Worm (Caenorhabditis elegans) whole organism, mixed stage, embryonic: ENCODE data around the gene T20G5.13.
"Not testable (repeated sequence)": the region's sequence is repeated elsewhere in the genome, so short reads cannot be mapped to it uniquely, and the experiment has no call there.

Experiments
- M03D4.4 ChIP-seq: sonication (generic microtip); optimal IDR thresholded peaks from 2 replicates; lab custom pipeline; 2017; ENCODE audit warnings: mild to moderate bottlenecking, missing genetic modification characterization, missing compliant biosample characterization
- bed-3 ChIP-seq: fragments of 200-800 bp; sonication (Bioruptor generic); optimal IDR thresholded peaks from 3 replicates; lab custom pipeline; 2018; ENCODE audit warnings: mild to moderate bottlenecking, missing genetic modification characterization, moderate library complexity, missing compliant biosample characterization
- blmp-1 ChIP-seq: fragments of 150-350 bp; optimal IDR thresholded peaks from 2 replicates; lab custom pipeline; 2014; ENCODE audit warnings: missing biosample characterization, missing genetic modification characterization
- ceh-39 ChIP-seq: fragments of 150-350 bp; optimal IDR thresholded peaks from 2 replicates; lab custom pipeline; 2014; ENCODE audit warnings: missing biosample characterization, missing genetic modification characterization
- ceh-43 ChIP-seq: fragments of 200-800 bp; sonication (Bioruptor generic); optimal IDR thresholded peaks from 2 replicates; lab custom pipeline; 2018; ENCODE audit warnings: mild to moderate bottlenecking, missing genetic modification characterization, moderate library complexity, missing compliant biosample characterization
- ceh-83 ChIP-seq: fragments of 200-800 bp; sonication (Bioruptor generic); optimal IDR thresholded peaks from 2 replicates; lab custom pipeline; 2018; ENCODE audit warnings: mild to moderate bottlenecking, missing genetic modification characterization, missing compliant biosample characterization
- ces-1 ChIP-seq: fragments of 150-350 bp; optimal IDR thresholded peaks from 2 replicates; lab custom pipeline; 2014; ENCODE audit warnings: missing biosample characterization, missing genetic modification reagents, missing genetic modification characterization
- cnd-1 ChIP-seq: fragments of 200-800 bp; sonication (Bioruptor generic); optimal IDR thresholded peaks from 2 replicates; lab custom pipeline; 2018; ENCODE audit warnings: mild to moderate bottlenecking, missing genetic modification characterization, missing compliant biosample characterization
- drap-1 ChIP-seq: fragments of 200-800 bp; sonication (Bioruptor generic); optimal IDR thresholded peaks from 3 replicates; lab custom pipeline; 2018; ENCODE audit warnings: mild to moderate bottlenecking, missing genetic modification characterization, missing compliant biosample characterization
- elt-1 ChIP-seq: sonication (generic microtip); optimal IDR thresholded peaks from 2 replicates; lab custom pipeline; 2017; ENCODE audit warnings: missing genetic modification characterization, mild to moderate bottlenecking, missing compliant biosample characterization, antibody characterized with exemption, moderate library complexity, borderline replicate concordance; ENCODE audit not compliant: insufficient read depth
- elt-3 ChIP-seq: fragments of 150-350 bp; optimal IDR thresholded peaks from 2 replicates; lab custom pipeline; 2014; ENCODE audit warnings: missing biosample characterization, missing genetic modification characterization
- flh-1 ChIP-seq: fragments of 200-800 bp; sonication (Bioruptor generic); optimal IDR thresholded peaks from 2 replicates; lab custom pipeline; 2018; ENCODE audit warnings: mild to moderate bottlenecking, missing genetic modification characterization, moderate library complexity, missing compliant biosample characterization
- ham-2 ChIP-seq: fragments of 200-800 bp; sonication (Bioruptor generic); optimal IDR thresholded peaks from 2 replicates; lab custom pipeline; 2018; ENCODE audit warnings: mild to moderate bottlenecking, missing genetic modification characterization, missing compliant biosample characterization
- hlh-1 ChIP-seq: fragments of 150-350 bp; optimal IDR thresholded peaks from 2 replicates; lab custom pipeline; 2014; ENCODE audit warnings: missing biosample characterization, missing genetic modification reagents, missing genetic modification characterization
- lin-13 ChIP-seq: fragments of 150-350 bp; optimal IDR thresholded peaks from 2 replicates; lab custom pipeline; 2014; ENCODE audit warnings: missing biosample characterization, missing genetic modification characterization
- lin-32 ChIP-seq: fragments of 200-800 bp; sonication (Bioruptor generic); optimal IDR thresholded peaks from 2 replicates; lab custom pipeline; 2018; ENCODE audit warnings: mild to moderate bottlenecking, missing genetic modification characterization, missing compliant biosample characterization
- lsy-2 ChIP-seq: fragments of 150-350 bp; optimal IDR thresholded peaks from 2 replicates; lab custom pipeline; 2014; ENCODE audit warnings: missing biosample characterization, missing genetic modification characterization
- mab-5 ChIP-seq: fragments of 150-350 bp; optimal IDR thresholded peaks from 2 replicates; lab custom pipeline; 2014; ENCODE audit warnings: missing biosample characterization, missing genetic modification characterization
- mep-1 ChIP-seq: fragments of 150-350 bp; optimal IDR thresholded peaks from 2 replicates; lab custom pipeline; 2017; ENCODE audit warnings: missing biosample characterization, missing genetic modification reagents, missing genetic modification characterization, inconsistent platforms
- mls-2 ChIP-seq: sonication (generic microtip); optimal IDR thresholded peaks from 2 replicates; lab custom pipeline; 2016; ENCODE audit warnings: mild to moderate bottlenecking, missing genetic modification characterization, moderate library complexity, missing compliant biosample characterization
- nhr-12 ChIP-seq: fragments of 150-350 bp; optimal IDR thresholded peaks from 2 replicates; lab custom pipeline; 2014; ENCODE audit warnings: missing biosample characterization, missing genetic modification characterization
- nhr-2 ChIP-seq: fragments of 150-350 bp; optimal IDR thresholded peaks from 2 replicates; lab custom pipeline; 2014; ENCODE audit warnings: missing biosample characterization, missing genetic modification characterization
- nhr-237 ChIP-seq: fragments of 150-350 bp; optimal IDR thresholded peaks from 2 replicates; lab custom pipeline; 2014; ENCODE audit warnings: missing biosample characterization, missing genetic modification characterization
- nhr-28 ChIP-seq: fragments of 150-350 bp; optimal IDR thresholded peaks from 2 replicates; lab custom pipeline; 2014; ENCODE audit warnings: missing biosample characterization, missing genetic modification characterization
- nhr-76 ChIP-seq: sonication (generic microtip); optimal IDR thresholded peaks from 2 replicates; lab custom pipeline; 2017; ENCODE audit warnings: missing biosample characterization, missing genetic modification characterization
- pha-4 ChIP-seq: fragments of 150-350 bp; optimal IDR thresholded peaks from 2 replicates; lab custom pipeline; 2018; ENCODE audit warnings: missing biosample characterization, missing genetic modification reagents, missing genetic modification characterization
- sem-2 ChIP-seq: fragments of 200-800 bp; sonication (Bioruptor generic); optimal IDR thresholded peaks from 2 replicates; lab custom pipeline; 2018; ENCODE audit warnings: mild to moderate bottlenecking, missing genetic modification characterization, missing compliant biosample characterization
- snpc-4 ChIP-seq: fragments of 150-350 bp; optimal IDR thresholded peaks from 2 replicates; lab custom pipeline; 2014; ENCODE audit warnings: missing biosample characterization, missing genetic modification characterization
- sptf-1 ChIP-seq: sonication (generic microtip); optimal IDR thresholded peaks from 2 replicates; lab custom pipeline; 2017; ENCODE audit warnings: mild to moderate bottlenecking, missing genetic modification characterization, moderate library complexity, missing compliant biosample characterization
- tbx-8 ChIP-seq: fragments of 200-800 bp; sonication (Bioruptor generic); optimal IDR thresholded peaks from 2 replicates; lab custom pipeline; 2018; ENCODE audit warnings: mild to moderate bottlenecking, missing genetic modification characterization, moderate library complexity, missing compliant biosample characterization
- unc-120 ChIP-seq: sonication (generic microtip); optimal IDR thresholded peaks from 2 replicates; lab custom pipeline; 2017; ENCODE audit warnings: missing genetic modification characterization, missing compliant biosample characterization; ENCODE audit not compliant: poor library complexity, severe bottlenecking
- unc-39 ChIP-seq: fragments of 150-350 bp; optimal IDR thresholded peaks from 2 replicates; lab custom pipeline; 2014; ENCODE audit warnings: missing biosample characterization, missing genetic modification characterization
- unc-62 ChIP-seq: fragments of 150-350 bp; optimal IDR thresholded peaks from 2 replicates; lab custom pipeline; 2014; ENCODE audit warnings: missing biosample characterization, missing genetic modification reagents, missing genetic modification characterization
- zip-8 ChIP-seq: fragments of 150-350 bp; optimal IDR thresholded peaks from 2 replicates; lab custom pipeline; 2014; ENCODE audit warnings: missing biosample characterization, missing genetic modification characterization
- ztf-11 ChIP-seq: fragments of 150-350 bp; optimal IDR thresholded peaks from 2 replicates; lab custom pipeline; 2014; ENCODE audit warnings: missing biosample characterization, missing genetic modification characterization

Gene T20G5.13

DNA sequence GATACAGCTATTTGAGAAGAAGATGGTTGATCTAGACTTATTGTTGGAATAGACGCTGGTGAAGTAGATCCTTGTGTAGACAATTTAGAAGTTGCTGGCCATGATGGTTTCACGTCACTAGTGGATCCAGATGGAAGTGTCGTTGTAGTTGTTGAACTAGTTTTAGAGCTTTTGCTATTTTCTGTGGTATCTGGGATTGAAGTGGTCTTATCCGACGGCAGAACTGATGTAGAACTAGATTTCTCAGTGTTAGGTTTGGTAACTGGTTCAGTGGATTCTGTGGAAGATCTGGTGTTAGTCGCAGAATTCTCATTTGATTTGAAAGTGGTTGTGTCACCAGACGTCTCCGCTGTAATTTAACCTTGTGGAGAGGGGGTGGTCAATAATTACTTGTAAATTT lies 30.5 kb upstream of the T20G5.13 start:
- TF ChIP-seq nhr-2 (no peak), blmp-1 (tag; lab: Kevin White, UChicago) (no peak), unc-120 (tag; lab: Kevin White, UChicago) (no peak), drap-1 (GFP tag; lab: Kevin White, UChicago) (no peak), elt-1 (no peak), mep-1 (no peak), ham-2 (GFP tag; lab: Kevin White, UChicago) (no peak), nhr-237 (tag; lab: Kevin White, UChicago) (no peak), nhr-76 (tag; lab: Kevin White, UChicago) (no peak), elt-3 (tag; lab: Kevin White, UChicago) (no peak), nhr-28 (no peak), lin-32 (GFP tag; lab: Kevin White, UChicago) (no peak), pha-4 (tag; lab: Kevin White, UChicago) (no peak), hlh-1 (tag; lab: Kevin White, UChicago) (no peak), cnd-1 (tag; lab: Kevin White, UChicago) (no peak), mab-5 (tag; lab: Kevin White, UChicago) (no peak)

- not testable (repeated sequence) for TF ChIP-seq bed-3, mep-1, ceh-39
Observed at ce11 chrIII:10221860-10222259, 20.7 kb upstream of the T20G5.13 start, which contains the start of gene Y70G10A.4. Gene Y70G10A.4 (plus strand): TSS chrIII:10222160.

DNA sequence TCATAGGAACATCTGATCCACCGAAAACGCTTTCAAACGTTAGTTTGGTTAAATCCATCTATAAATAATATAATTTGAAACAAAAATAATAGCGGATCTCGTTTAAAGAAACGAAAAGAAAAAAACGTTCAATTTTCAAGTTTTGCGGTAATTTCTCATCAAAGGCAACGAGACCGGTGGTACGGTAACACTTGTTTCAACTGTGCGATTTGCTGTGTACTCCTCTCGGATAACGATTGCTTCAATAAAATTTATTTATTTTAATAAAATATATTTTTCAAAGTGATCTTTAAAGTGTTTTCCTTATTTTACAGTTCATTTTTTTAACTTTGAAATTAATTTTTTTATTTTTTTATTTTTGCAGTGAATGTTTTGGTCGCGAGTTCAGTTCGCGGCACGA lies 17.5 kb upstream of the T20G5.13 start, which contains the start of the genes rde-4 and cox-14:
Gene rde-4 (minus strand): TSS at position 60 of the 400 bp plus-strand sequence.
Gene cox-14 (plus strand): TSS at position 356 of the 400 bp plus-strand sequence.
- TF ChIP-seq bed-3 (no peak), ceh-39 (no peak), unc-39 (tag; lab: Kevin White, UChicago) (no peak), sem-2 (no peak), tbx-8 (GFP tag; lab: Kevin White, UChicago) (no peak), mep-1 (peak; percentile 88), nhr-28 (no peak), elt-3 (tag; lab: Kevin White, UChicago) (no peak), zip-8 (tag; lab: Kevin White, UChicago) (no peak), ceh-43 (GFP tag; lab: Kevin White, UChicago) (no peak), lsy-2 (tag; lab: Kevin White, UChicago) (peak; percentile 99), ces-1 (GFP tag; lab: Kevin White, UChicago) (peak; percentile 83), nhr-2 (no peak), cnd-1 (tag; lab: Kevin White, UChicago) (no peak), flh-1 (GFP tag; lab: Kevin White, UChicago) (no peak), nhr-76 (tag; lab: Kevin White, UChicago) (no peak), elt-1 (no peak), blmp-1 (tag; lab: Kevin White, UChicago) (no peak), ceh-83 (GFP tag; lab: Kevin White, UChicago) (no peak), mls-2 (tag; lab: Kevin White, UChicago) (no peak), snpc-4 (no peak), sptf-1 (tag; lab: Kevin White, UChicago) (no peak), nhr-12 (tag; lab: Kevin White, UChicago) (no peak), pha-4 (tag; lab: Kevin White, UChicago) (peak; percentile 49), ham-2 (GFP tag; lab: Kevin White, UChicago) (no peak), mab-5 (tag; lab: Kevin White, UChicago) (no peak), lin-13 (peak; percentile 63), M03D4.4 (tag; lab: Kevin White, UChicago) (no peak), lin-32 (GFP tag; lab: Kevin White, UChicago) (no peak), hlh-1 (tag; lab: Kevin White, UChicago) (peak; percentile 39), unc-62 (GFP tag; lab: Kevin White, UChicago) (peak; percentile 3), nhr-237 (tag; lab: Kevin White, UChicago) (peak; percentile 60), drap-1 (GFP tag; lab: Kevin White, UChicago) (no peak), ztf-11 (tag; lab: Kevin White, UChicago) (no peak), unc-120 (tag; lab: Kevin White, UChicago) (peak; percentile 1)
